Worm (Caenorhabditis elegans): ENCODE data around the gene gst-35.

ce11 chrII:15169811-15170282 lies 15.3 kb downstream of the gst-35 start, which contains the start of gene gst-29:
- TF ChIP-seq elt-1 (tag; optimal IDR thresholded peaks at IDR 0.05; ENCODE audit: borderline replicate concordance, insufficient read depth) (no peak), nhr-237 (tag; optimal IDR thresholded peaks at IDR 0.05) (no peak), unc-62 (GFP tag; optimal IDR thresholded peaks at IDR 0.05) (no peak), nhr-12 (tag; optimal IDR thresholded peaks at IDR 0.05) (no peak), ces-1 (GFP tag; optimal IDR thresholded peaks at IDR 0.05) (no peak)
